Fruit fly (Drosophila melanogaster) whole organism, pupa: Measurements from ENCODE around the gene Nf-YC.

Experiments
- CG12605 ChIP-seq: fragments of 200-800 bp; sonication (Bioruptor generic); IDR thresholded peaks from 2 replicates; pipeline ENCODE4 v1.3.6; 2022; ENCODE audit warnings: missing biosample characterization, missing genetic modification characterization
- CG13204 ChIP-seq: fragments of 200-800 bp; sonication (Bioruptor generic); optimal IDR thresholded peaks from 2 replicates; lab custom pipeline; 2018; ENCODE audit warnings: missing biosample characterization, mild to moderate bottlenecking, missing genetic modification characterization, moderate library complexity
- CG14655 ChIP-seq: fragments of 200-800 bp; sonication (Bioruptor generic); optimal IDR thresholded peaks from 3 replicates; lab custom pipeline; 2017; ENCODE audit warnings: mild to moderate bottlenecking, missing biosample characterization, missing genetic modification reagents, missing genetic modification characterization
- CG15710 ChIP-seq: fragments of 200-800 bp; sonication (Bioruptor generic); optimal IDR thresholded peaks from 2 replicates; lab custom pipeline; 2018; ENCODE audit warnings: missing biosample characterization, mild to moderate bottlenecking, missing genetic modification characterization, moderate library complexity
- CG32121 ChIP-seq: fragments of 200-800 bp; sonication (Bioruptor generic); IDR thresholded peaks from 2 replicates; pipeline ENCODE4 v1.3.6; 2022; ENCODE audit warnings: missing biosample characterization, missing genetic modification characterization
- CG4496 ChIP-seq: fragments of 200-800 bp; sonication (Bioruptor generic); IDR thresholded peaks from 3 replicates; pipeline ENCODE4 v1.3.6; 2022; ENCODE audit warnings: missing biosample characterization, missing genetic modification characterization
- CG8159 ChIP-seq: fragments of 200-800 bp; sonication (Bioruptor generic); optimal IDR thresholded peaks from 3 replicates; lab custom pipeline; 2018; ENCODE audit warnings: missing biosample characterization, mild to moderate bottlenecking, missing genetic modification characterization, moderate library complexity
- CG8301 ChIP-seq: fragments of 200-800 bp; sonication (Bioruptor generic); optimal IDR thresholded peaks from 2 replicates; lab custom pipeline; 2018; ENCODE audit warnings: missing biosample characterization, mild to moderate bottlenecking, missing genetic modification characterization
- D1 ChIP-seq: fragments of 200-800 bp; sonication (Bioruptor generic); optimal IDR thresholded peaks from 2 replicates; lab custom pipeline; 2018; ENCODE audit warnings: missing biosample characterization, mild to moderate bottlenecking, missing genetic modification characterization, moderate library complexity
- EcR ChIP-seq: fragments of 200-800 bp; sonication (Bioruptor generic); optimal IDR thresholded peaks from 3 replicates; lab custom pipeline; 2019; ENCODE audit warnings: missing biosample characterization, missing genetic modification characterization, mild to moderate bottlenecking, moderate library complexity, missing genetic modification reagents
- Pif1B ChIP-seq: fragments of 200-800 bp; sonication (Bioruptor generic); optimal IDR thresholded peaks from 3 replicates; lab custom pipeline; 2016; ENCODE audit warnings: missing biosample characterization, missing genetic modification characterization
- rn ChIP-seq: fragments of 200-800 bp; sonication (Bioruptor generic); IDR thresholded peaks from 2 replicates; pipeline ENCODE4 v1.3.6; 2022; ENCODE audit warnings: missing biosample characterization, missing genetic modification characterization

DNA sequence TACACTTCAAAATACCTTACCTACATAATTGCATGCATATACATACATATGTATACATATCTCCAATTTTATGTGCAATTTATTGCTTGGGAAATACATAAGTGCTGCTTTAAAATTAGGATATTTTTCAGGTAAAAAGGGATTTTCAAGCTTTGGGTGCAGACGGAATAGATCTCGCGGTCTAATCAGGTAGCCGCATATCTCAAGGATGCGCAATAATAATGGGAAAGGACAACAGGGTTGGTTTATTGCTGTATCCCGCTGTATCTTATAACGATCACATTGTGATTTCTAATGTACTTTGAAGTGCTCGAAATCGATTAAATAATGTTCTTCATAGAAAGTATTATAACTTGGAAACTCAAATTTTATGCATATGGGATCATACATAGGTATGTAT, 37.0 kb upstream of the Nf-YC start:
- TF ChIP-seq CG32121 (no peak), CG8159 (tag; lab: Kevin White, UChicago) (no peak), CG14655 (no peak), rn (GFP tag; lab: Robert Waterston, UW) (no peak), CG8301 (tag; lab: Kevin White, UChicago) (no peak), CG4496 (no peak), CG13204 (no peak), Pif1B (no peak), EcR (GFP tag; lab: Kevin White, UChicago) (no peak), CG12605 (GFP tag; lab: Robert Waterston, UW) (no peak), D1 (no peak), CG15710 (no peak)
